Fruit fly (Drosophila melanogaster) S2 (cell line): ENCODE results near the gene mus312.

ENCODE experiments used
- CG8478 ChIP-seq: fragments of >200 bp; optimal IDR thresholded peaks from 2 replicates; lab custom pipeline; 2018
- CTCF ChIP-seq, 2 experiments: fragments of >200 bp; optimal IDR thresholded peaks; 2 replicates each; lab custom pipeline; 2018

dm6 chr3L:7323348-7323747 lies 5.6 kb upstream of the mus312 start, which contains the start of the genes RhoGEF4 and Rint1:
- TF ChIP-seq CG8478, result no peak
- TF ChIP-seq CTCF (optimal IDR thresholded peaks at IDR 0.05; lab: Kevin White, UChicago), result no peak
